Fruit fly (Drosophila melanogaster) S2 (cell line): ENCODE data around the gene dpr2.

Source experiments
- CG8478 ChIP-seq: fragments of >200 bp; optimal IDR thresholded peaks from 2 replicates; lab custom pipeline; 2018
- CTCF ChIP-seq, 2 experiments: fragments of >200 bp; optimal IDR thresholded peaks; 2 replicates each; lab custom pipeline; 2018

DNA sequence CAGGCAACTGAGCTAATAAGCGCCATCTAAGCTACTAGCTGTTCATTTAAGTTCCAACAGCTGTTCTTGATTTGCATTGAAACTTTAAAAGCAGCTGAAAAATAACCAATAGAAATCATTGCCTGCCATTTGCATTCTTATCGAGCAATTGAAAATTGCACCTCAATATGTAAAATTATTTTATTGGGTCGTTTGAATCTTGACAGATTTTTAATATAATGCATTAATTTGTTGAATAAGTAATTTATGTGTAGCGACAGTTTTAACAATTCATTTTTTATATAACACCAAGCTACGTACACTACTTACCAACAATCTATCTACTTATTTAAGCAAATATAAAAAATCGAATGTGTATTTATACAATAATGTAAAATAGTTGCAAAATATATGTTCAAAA, 53.4 kb downstream of the dpr2 start, which contains the start of gene CG14069:
- no peak for TF ChIP-seq CTCF (optimal IDR thresholded peaks at IDR 0.05; lab: Kevin White, UChicago)
- TF ChIP-seq CG8478 (lab: Kevin White, UChicago) = no peak
